Fruit fly (Drosophila melanogaster): ENCODE results near the gene Lip1.

- no peak for TF ChIP-seq Pif1B (GFP tag; optimal IDR thresholded peaks at IDR 0.05)
- TF ChIP-seq CG9948 (tag; optimal IDR thresholded peaks at IDR 0.05), result no peak
- no peak for TF ChIP-seq D1 (tag; optimal IDR thresholded peaks at IDR 0.05)
- no peak for TF ChIP-seq CG14655 (GFP tag; optimal IDR thresholded peaks at IDR 0.05)
- TF ChIP-seq CG15710 (tag; optimal IDR thresholded peaks at IDR 0.05), result no peak
- no peak for TF ChIP-seq CG32121 (GFP tag; IDR thresholded peaks at IDR 0.05)
- TF ChIP-seq EcR (GFP tag; optimal IDR thresholded peaks at IDR 0.05), result no peak
- TF ChIP-seq CG8301 (tag; optimal IDR thresholded peaks at IDR 0.05), result no peak
- TF ChIP-seq CG12605 (GFP tag; IDR thresholded peaks at IDR 0.05), result no peak
- no peak for TF ChIP-seq CG8159 (tag; optimal IDR thresholded peaks at IDR 0.05)
Observed at dm6 chr2L:10654520-10654919, 46.8 kb downstream of the Lip1 start.
